Worm (Caenorhabditis elegans): ENCODE results near the gene F26D11.1.

ce11 chrV:7958740-7959320, 22.5 kb upstream of the F26D11.1 start, which contains the start of the genes clec-217 and F26D11.2:
- TF ChIP-seq rnt-1 (tag; optimal IDR thresholded peaks at IDR 0.05) (no peak), C38D4.7 (GFP tag; optimal IDR thresholded peaks at IDR 0.05) (no peak)

All from whole organism, late embryonic.